Worm (Caenorhabditis elegans): ENCODE measurements around the gene emc-5.

Gene emc-5

ce11 chrII:11464427-11464944 lies 32.1 kb upstream of the emc-5 start, which contains the start of the genes aars-1 and rga-1 (continued):
- TF ChIP-seq set-16 (GFP tag; IDR thresholded peaks at IDR 0.05), result no peak
- no peak for TF ChIP-seq ZK546.5 (tag; optimal IDR thresholded peaks at IDR 0.05)
- no peak for TF ChIP-seq ZK337.2 (GFP tag; IDR thresholded peaks at IDR 0.05)
- TF ChIP-seq ceh-44 (GFP tag; IDR thresholded peaks at IDR 0.05), result no peak
- TF ChIP-seq nhr-48 (tag; optimal IDR thresholded peaks at IDR 0.05), result peak; percentile 95
- no peak for TF ChIP-seq ctbp-1 (GFP tag; IDR thresholded peaks at IDR 0.05)
- TF ChIP-seq ztf-11 (tag; optimal IDR thresholded peaks at IDR 0.05), result no peak
- no peak for TF ChIP-seq F37D6.2 (tag; optimal IDR thresholded peaks at IDR 0.05)
- TF ChIP-seq aha-1 (tag), result peak; percentile 96
- TF ChIP-seq saeg-2 (GFP tag; IDR thresholded peaks at IDR 0.05), result 0 out of 2 replicates have a peak, but pooled peaks have one; percentile 23
- no peak for TF ChIP-seq nhr-111 (GFP tag; optimal IDR thresholded peaks at IDR 0.05)
- no peak for TF ChIP-seq unc-130 (GFP tag; optimal IDR thresholded peaks at IDR 0.05)
- no peak for TF ChIP-seq tag-97 (GFP tag; IDR thresholded peaks at IDR 0.05)
- peak; percentile 94 for TF ChIP-seq hlh-11 (tag; optimal IDR thresholded peaks at IDR 0.05)
- TF ChIP-seq duxl-1 (tag; optimal IDR thresholded peaks at IDR 0.05; ENCODE audit: poor library complexity), result no peak
- no peak for TF ChIP-seq F49E8.2 (tag; optimal IDR thresholded peaks at IDR 0.05; ENCODE audit: borderline replicate concordance)
- peak; percentile 31 for TF ChIP-seq nhr-10 (tag; optimal IDR thresholded peaks at IDR 0.05)
- TF ChIP-seq fos-1 (tag; optimal IDR thresholded peaks at IDR 0.05), result no peak
- no peak for TF ChIP-seq lin-29 (GFP tag; IDR thresholded peaks at IDR 0.05)
- TF ChIP-seq ces-1 (GFP tag; optimal IDR thresholded peaks at IDR 0.05), result no peak
- no peak for TF ChIP-seq nhr-42 (GFP tag; IDR thresholded peaks at IDR 0.05)
- no peak for TF ChIP-seq Y48G9A.11 (GFP tag; IDR thresholded peaks at IDR 0.05)
- TF ChIP-seq arid-1 (GFP tag; conservative IDR thresholded peaks at IDR 0.05), result 0 out of 2 replicates have a peak, but pooled peaks have one; percentile 12
- no peak for TF ChIP-seq dmd-8 (GFP tag; IDR thresholded peaks at IDR 0.05)
- peak; percentile 26 for TF ChIP-seq jun-1 (tag; optimal IDR thresholded peaks at IDR 0.05)
- TF ChIP-seq ceh-32 (tag; optimal IDR thresholded peaks at IDR 0.05; ENCODE audit: poor library complexity), result no peak
- TF ChIP-seq hmg-1.1 (GFP tag; IDR thresholded peaks at IDR 0.05), result peak; percentile 45; the same call in 1 of the 2 replicates
- no peak for TF ChIP-seq ama-1 (optimal IDR thresholded peaks at IDR 0.05)
- TF ChIP-seq ceh-20 (GFP tag; IDR thresholded peaks at IDR 0.05), result no peak
- no peak for TF ChIP-seq madf-5 (GFP tag; IDR thresholded peaks at IDR 0.05)
- peak in 1 of 2 experiments; percentile 19 for TF ChIP-seq hif-1 (tag; optimal IDR thresholded peaks at IDR 0.05)
- peak; percentile 51 for TF ChIP-seq lin-38 (GFP tag; IDR thresholded peaks at IDR 0.05)
- TF ChIP-seq mep-1 (tag; optimal IDR thresholded peaks at IDR 0.05), result peak; percentile 67
- TF ChIP-seq lim-7 (GFP tag; IDR thresholded peaks at IDR 0.05), result no peak
- TF ChIP-seq mes-2 (tag; optimal IDR thresholded peaks at IDR 0.05; ENCODE audit: poor library complexity, severe bottlenecking), result peak; percentile 79
- TF ChIP-seq nhr-25 (tag; optimal IDR thresholded peaks at IDR 0.05; ENCODE audit: borderline replicate concordance, insufficient read depth), result no peak
- peak; percentile 89 for TF ChIP-seq hlh-30 (tag; optimal IDR thresholded peaks at IDR 0.05; ENCODE audit: insufficient read depth)
- TF ChIP-seq ceh-82 (tag; optimal IDR thresholded peaks at IDR 0.05), result no peak
- peak in 1 of 2 experiments; percentile 3 for TF ChIP-seq daf-16 (GFP tag; optimal IDR thresholded peaks at IDR 0.05)
- TF ChIP-seq daf-16 (tag; optimal IDR thresholded peaks at IDR 0.05), result peak; percentile 68
- TF ChIP-seq daf-8 (GFP tag; IDR thresholded peaks at IDR 0.05), result no peak
- no peak for TF ChIP-seq daf-12 (tag; optimal IDR thresholded peaks at IDR 0.05)
- no peak for TF ChIP-seq nhr-76 (tag; optimal IDR thresholded peaks at IDR 0.05)
- TF ChIP-seq aly-2 (tag; optimal IDR thresholded peaks at IDR 0.05), result no peak
- no peak for TF ChIP-seq unc-39 (tag; optimal IDR thresholded peaks at IDR 0.05)
- no peak for TF ChIP-seq Y75B8A.6 (GFP tag; IDR thresholded peaks at IDR 0.05)
- peak; percentile 54 for TF ChIP-seq dpl-1 (GFP tag; optimal IDR thresholded peaks at IDR 0.05)
- TF ChIP-seq gei-8 (GFP tag; optimal IDR thresholded peaks at IDR 0.05), result no peak
- TF ChIP-seq dve-1 (tag; optimal IDR thresholded peaks at IDR 0.05; ENCODE audit: insufficient read depth), result peak; percentile 79
- peak; percentile 20 for TF ChIP-seq nhr-77 (tag; optimal IDR thresholded peaks at IDR 0.05)
- TF ChIP-seq F26F4.8 (GFP tag; conservative IDR thresholded peaks at IDR 0.05), result no peak
